Worm (Caenorhabditis elegans) whole organism, young adult: ENCODE data around the gene dpy-23.

Experiments
- B0019.2 ChIP-seq: fragments of 200-800 bp; sonication (Bioruptor generic); conservative IDR thresholded peaks from 2 replicates; pipeline ENCODE4 v1.3.6; 2022; ENCODE audit warnings: missing genetic modification reagents, missing genetic modification characterization, missing compliant biosample characterization
- B0336.3 ChIP-seq: fragments of 200-800 bp; sonication (Bioruptor generic); IDR thresholded peaks from 2 replicates; pipeline ENCODE4 v1.3.6; 2022; ENCODE audit warnings: missing genetic modification characterization, missing compliant biosample characterization
- F10E7.11 ChIP-seq: sonication (generic microtip); optimal IDR thresholded peaks from 2 replicates; lab custom pipeline; 2017; ENCODE audit warnings: mild to moderate bottlenecking, missing genetic modification characterization, moderate library complexity, missing compliant biosample characterization
- F37B4.10 ChIP-seq: fragments of 200-800 bp; sonication (Bioruptor generic); IDR thresholded peaks from 2 replicates; pipeline ENCODE4 v1.3.6; 2022; ENCODE audit warnings: missing genetic modification characterization, missing compliant biosample characterization
- F39B2.1 ChIP-seq: fragments of 200-800 bp; sonication (Bioruptor generic); IDR thresholded peaks from 2 replicates; pipeline ENCODE4 v1.3.6; 2022; ENCODE audit warnings: missing genetic modification reagents, missing genetic modification characterization, missing compliant biosample characterization
- K12H6.12 ChIP-seq: fragments of 200-800 bp; sonication (Bioruptor generic); optimal IDR thresholded peaks from 2 replicates; lab custom pipeline; 2018; ENCODE audit warnings: mild to moderate bottlenecking, missing genetic modification characterization, missing compliant biosample characterization
- T26A5.8 ChIP-seq: sonication (generic microtip); optimal IDR thresholded peaks from 2 replicates; lab custom pipeline; 2016; ENCODE audit warnings: missing genetic modification characterization, missing compliant biosample characterization
- aptf-2 ChIP-seq: fragments of 200-800 bp; sonication (Bioruptor generic); conservative IDR thresholded peaks from 2 replicates; pipeline ENCODE4 v1.3.6; 2022; ENCODE audit warnings: missing genetic modification reagents, missing genetic modification characterization, missing compliant biosample characterization
- attf-3 ChIP-seq: fragments of 200-800 bp; sonication (Bioruptor generic); conservative IDR thresholded peaks from 2 replicates; pipeline ENCODE4 v1.3.6; 2022; ENCODE audit warnings: missing genetic modification reagents, missing genetic modification characterization, missing compliant biosample characterization
- cebp-2 ChIP-seq: fragments of 200-800 bp; sonication (Bioruptor generic); IDR thresholded peaks from 2 replicates; pipeline ENCODE4 v1.3.6; 2022; ENCODE audit warnings: missing genetic modification characterization, missing compliant biosample characterization
- ceh-27 ChIP-seq: fragments of 200-800 bp; sonication (Bioruptor generic); optimal IDR thresholded peaks from 2 replicates; lab custom pipeline; 2018; ENCODE audit warnings: mild to moderate bottlenecking, missing genetic modification characterization, moderate library complexity, missing compliant biosample characterization
- ceh-40 ChIP-seq: fragments of 200-800 bp; sonication (Bioruptor generic); IDR thresholded peaks from 2 replicates; pipeline ENCODE4 v1.3.6; 2022; ENCODE audit warnings: missing genetic modification characterization, missing compliant biosample characterization
- dox-1 ChIP-seq: fragments of 200-800 bp; sonication (Bioruptor generic); IDR thresholded peaks from 2 replicates; pipeline ENCODE4 v1.3.6; 2022; ENCODE audit warnings: missing genetic modification reagents, missing genetic modification characterization, missing compliant biosample characterization
- efl-1 ChIP-seq: fragments of 150-350 bp; optimal IDR thresholded peaks from 2 replicates; lab custom pipeline; 2014; ENCODE audit warnings: missing biosample characterization, missing genetic modification reagents, missing genetic modification characterization
- ekl-4 ChIP-seq: fragments of 200-800 bp; sonication (Bioruptor generic); IDR thresholded peaks from 2 replicates; pipeline ENCODE4 v1.3.6; 2022; ENCODE audit warnings: missing genetic modification reagents, missing genetic modification characterization, missing compliant biosample characterization
- fkh-3 ChIP-seq: sonication (generic microtip); optimal IDR thresholded peaks from 2 replicates; lab custom pipeline; 2016; ENCODE audit warnings: mild to moderate bottlenecking, missing genetic modification characterization, missing compliant biosample characterization
- gei-17 ChIP-seq: fragments of 200-800 bp; sonication (Bioruptor generic); optimal IDR thresholded peaks from 2 replicates; lab custom pipeline; 2018; ENCODE audit warnings: mild to moderate bottlenecking, missing genetic modification characterization, missing compliant biosample characterization
- hlh-12 ChIP-seq: sonication (generic microtip); optimal IDR thresholded peaks from 2 replicates; lab custom pipeline; 2016; ENCODE audit warnings: missing genetic modification characterization, missing compliant biosample characterization
- lir-1 ChIP-seq: fragments of 200-800 bp; sonication (Bioruptor generic); conservative IDR thresholded peaks from 2 replicates; pipeline ENCODE4 v1.3.6; 2022; ENCODE audit warnings: missing genetic modification reagents, missing genetic modification characterization, missing compliant biosample characterization
- mcd-1 ChIP-seq: fragments of 200-800 bp; sonication (Bioruptor generic); IDR thresholded peaks from 2 replicates; pipeline ENCODE4 v1.3.6; 2022; ENCODE audit warnings: missing genetic modification reagents, missing genetic modification characterization, missing compliant biosample characterization
- mel-28 ChIP-seq: sonication (generic microtip); optimal IDR thresholded peaks from 2 replicates; lab custom pipeline; 2016; ENCODE audit warnings: borderline replicate concordance, mild to moderate bottlenecking, missing genetic modification characterization, missing compliant biosample characterization
- nfya-1 ChIP-seq: sonication (generic microtip); optimal IDR thresholded peaks from 2 replicates; lab custom pipeline; 2017; ENCODE audit warnings: antibody characterized with exemption, missing compliant biosample characterization, missing genetic modification characterization, borderline replicate concordance; ENCODE audit not compliant: insufficient read depth
- nhr-80 ChIP-seq: sonication (generic microtip); optimal IDR thresholded peaks from 2 replicates; lab custom pipeline; 2016; ENCODE audit warnings: missing genetic modification characterization, missing compliant biosample characterization
- nhr-90 ChIP-seq: sonication (generic microtip); optimal IDR thresholded peaks from 2 replicates; lab custom pipeline; 2016; ENCODE audit warnings: missing genotype, mild to moderate bottlenecking, missing genetic modification characterization, missing compliant biosample characterization
- pbrm-1 ChIP-seq: fragments of 200-800 bp; sonication (Bioruptor generic); IDR thresholded peaks from 2 replicates; pipeline ENCODE4 v1.3.6; 2022; ENCODE audit warnings: missing genetic modification reagents, missing genetic modification characterization, missing compliant biosample characterization
- snpc-3.4 ChIP-seq: sonication (generic microtip); optimal IDR thresholded peaks from 2 replicates; lab custom pipeline; 2017; ENCODE audit warnings: missing genetic modification characterization, mild to moderate bottlenecking, missing compliant biosample characterization, antibody characterized with exemption, moderate library complexity, missing genotype, missing genetic modification reagents
- snpc-4 ChIP-seq, 5 experiments: fragments of 150-350 bp in 1 of 5; sonication (generic microtip) in 4 of 5; optimal IDR thresholded peaks; 2 replicates each; lab custom pipeline; 2014 to 2018; ENCODE audit warnings: missing genetic modification characterization in 5 of 5, missing biosample characterization in 3 of 5, antibody characterized with exemption in 2 of 5, mild to moderate bottlenecking in 2 of 5, missing compliant biosample characterization in 2 of 5, missing genotype in 2 of 5, moderate library complexity in 2 of 5, missing genetic modification reagents in 1 of 5
- somi-1 ChIP-seq: fragments of 200-800 bp; sonication (Bioruptor generic); optimal IDR thresholded peaks from 2 replicates; lab custom pipeline; 2018; ENCODE audit warnings: mild to moderate bottlenecking, missing genetic modification characterization, missing compliant biosample characterization
- sptf-2 ChIP-seq: fragments of 200-800 bp; sonication (Bioruptor generic); optimal IDR thresholded peaks from 2 replicates; lab custom pipeline; 2018; ENCODE audit warnings: mild to moderate bottlenecking, missing genetic modification characterization, missing compliant biosample characterization
- tbp1 ChIP-seq: fragments of 200-800 bp; sonication (Bioruptor generic); optimal IDR thresholded peaks from 2 replicates; lab custom pipeline; 2018; ENCODE audit warnings: mild to moderate bottlenecking, missing genetic modification characterization, missing compliant biosample characterization
- tlf-1 ChIP-seq: fragments of 200-800 bp; sonication (Bioruptor generic); optimal IDR thresholded peaks from 2 replicates; lab custom pipeline; 2018; ENCODE audit warnings: mild to moderate bottlenecking, missing genetic modification characterization, missing compliant biosample characterization
- unc-130 ChIP-seq: sonication (generic microtip); optimal IDR thresholded peaks from 2 replicates; lab custom pipeline; 2016; ENCODE audit warnings: missing genetic modification reagents, missing genetic modification characterization, missing compliant biosample characterization
- unc-62 ChIP-seq: fragments of 150-350 bp; optimal IDR thresholded peaks from 2 replicates; lab custom pipeline; 2014; ENCODE audit warnings: missing biosample characterization, missing genetic modification reagents, missing genetic modification characterization
- xnd-1 ChIP-seq: sonication (generic microtip); optimal IDR thresholded peaks from 2 replicates; lab custom pipeline; 2016; ENCODE audit warnings: missing genotype, missing genetic modification reagents, missing genetic modification characterization, missing compliant biosample characterization
- ztf-18 ChIP-seq: sonication (generic microtip); optimal IDR thresholded peaks from 2 replicates; lab custom pipeline; 2016; ENCODE audit warnings: missing genotype, mild to moderate bottlenecking, missing genetic modification characterization, missing compliant biosample characterization
- ztf-22 ChIP-seq: fragments of 200-800 bp; sonication (Bioruptor generic); optimal IDR thresholded peaks from 2 replicates; lab custom pipeline; 2018; ENCODE audit warnings: mild to moderate bottlenecking, missing genetic modification characterization, moderate library complexity, missing compliant biosample characterization
- ztf-25 ChIP-seq: fragments of 200-800 bp; sonication (Bioruptor generic); IDR thresholded peaks from 2 replicates; pipeline ENCODE4 v1.3.6; 2022; ENCODE audit warnings: missing genetic modification reagents, missing genetic modification characterization, missing compliant biosample characterization
- ztf-26 ChIP-seq: sonication (generic microtip); optimal IDR thresholded peaks from 2 replicates; lab custom pipeline; 2017; ENCODE audit warnings: missing genetic modification characterization, missing compliant biosample characterization
- ztf-28 ChIP-seq: fragments of 200-800 bp; sonication (Bioruptor generic); IDR thresholded peaks from 2 replicates; pipeline ENCODE4 v1.3.6; 2022; ENCODE audit warnings: missing genetic modification reagents, missing genetic modification characterization, missing compliant biosample characterization
- ztf-3 ChIP-seq: fragments of 200-800 bp; sonication (Bioruptor generic); optimal IDR thresholded peaks from 2 replicates; lab custom pipeline; 2018; ENCODE audit warnings: mild to moderate bottlenecking, missing genetic modification characterization, missing compliant biosample characterization

dpy-23 gene

DNA sequence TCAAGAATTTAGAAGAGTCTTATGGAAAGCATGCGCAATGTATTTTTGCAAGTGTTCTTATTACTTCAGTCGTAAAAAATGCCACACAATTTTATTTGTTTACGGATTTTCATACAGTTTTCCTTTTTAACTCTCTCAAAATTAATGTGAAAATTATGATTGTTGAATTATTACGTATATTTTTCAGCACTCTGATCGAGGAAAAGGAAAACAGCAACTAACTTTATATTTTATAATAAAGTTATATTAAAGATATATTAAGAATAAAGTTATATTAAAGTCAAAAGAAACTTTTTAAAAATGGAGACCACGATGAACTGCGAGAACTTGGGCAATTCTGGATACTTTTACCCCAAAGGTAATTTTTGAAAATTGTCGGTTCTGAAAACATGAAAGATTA, 39.0 kb upstream of the dpy-23 start, which contains the start of gene F14H12.2:
Gene F14H12.2 (plus strand): TSS at position 301 of the 400 bp plus-strand sequence.
- TF ChIP-seq sptf-2 (GFP tag; lab: Kevin White, UChicago): no peak
- TF ChIP-seq, all 124 proteins: peak for 0

DNA sequence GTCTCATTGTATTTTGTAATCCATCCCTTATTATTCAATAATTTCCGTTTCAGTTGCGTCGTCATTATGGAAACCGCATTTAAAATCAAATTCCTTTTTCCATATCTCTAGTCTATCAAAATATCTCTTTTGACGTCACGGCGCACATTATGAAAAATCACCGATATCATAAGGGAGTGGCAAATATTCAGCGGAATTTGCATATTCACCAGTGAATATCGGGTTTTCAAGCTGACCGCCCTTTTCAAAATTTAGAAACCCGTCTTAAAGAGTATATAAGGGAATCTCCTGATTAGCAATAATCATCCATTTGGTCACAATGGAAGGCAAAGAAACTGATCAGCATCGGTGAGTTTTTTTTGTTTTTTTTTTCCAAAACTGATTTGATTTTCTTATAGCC, 35.8 kb upstream of the dpy-23 start, which contains the start of gene col-165:
Gene col-165 (plus strand): TSS at position 301 of the 400 bp plus-strand sequence.
- TF ChIP-seq cebp-2 (no peak), tlf-1 (GFP tag; lab: Kevin White, UChicago) (no peak), somi-1 (GFP tag; lab: Kevin White, UChicago) (no peak), ztf-3 (GFP tag; lab: Kevin White, UChicago) (no peak), snpc-3.4 (tag; lab: Kevin White, UChicago) (no peak), ztf-22 (GFP tag; lab: Kevin White, UChicago) (no peak), aptf-2 (GFP tag; lab: Robert Waterston, UW) (no peak), nhr-90 (tag; lab: Kevin White, UChicago) (no peak), ekl-4 (GFP tag; lab: Robert Waterston, UW) (no peak)
- TF ChIP-seq, all 124 proteins: peak for 0

DNA sequence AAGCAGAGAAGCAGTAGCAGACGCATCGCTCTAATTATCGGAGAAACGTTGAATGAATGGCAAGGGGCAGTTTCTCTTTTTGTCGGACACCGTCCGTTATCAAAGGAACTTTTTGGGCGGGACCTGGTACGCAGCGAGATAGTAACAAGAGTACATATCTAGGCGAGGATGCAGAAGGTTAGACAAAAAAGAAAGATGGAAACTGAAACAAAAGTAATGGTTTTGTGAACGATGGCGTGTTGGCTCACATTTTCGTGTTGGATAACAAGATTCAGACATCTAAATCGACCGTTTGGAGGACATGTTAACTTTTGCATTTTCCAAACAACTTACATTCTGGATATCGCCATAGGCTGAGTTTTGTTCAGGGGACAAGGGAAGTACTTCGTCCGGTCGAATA, 31.7 kb upstream of the dpy-23 start, which contains the start of gene F14H12.6:
Gene F14H12.6 (minus strand): TSS at position 101 of the 400 bp plus-strand sequence.
- TF ChIP-seq gei-17 (GFP tag; lab: Kevin White, UChicago) (no peak), hlh-12 (tag; lab: Kevin White, UChicago) (no peak), ztf-26 (tag; lab: Kevin White, UChicago) (no peak), ztf-3 (GFP tag; lab: Kevin White, UChicago) (no peak), unc-130 (no peak), F37B4.10 (GFP tag; lab: Robert Waterston, UW) (no peak), mel-28 (tag; lab: Kevin White, UChicago) (no peak), ceh-27 (no peak)

DNA sequence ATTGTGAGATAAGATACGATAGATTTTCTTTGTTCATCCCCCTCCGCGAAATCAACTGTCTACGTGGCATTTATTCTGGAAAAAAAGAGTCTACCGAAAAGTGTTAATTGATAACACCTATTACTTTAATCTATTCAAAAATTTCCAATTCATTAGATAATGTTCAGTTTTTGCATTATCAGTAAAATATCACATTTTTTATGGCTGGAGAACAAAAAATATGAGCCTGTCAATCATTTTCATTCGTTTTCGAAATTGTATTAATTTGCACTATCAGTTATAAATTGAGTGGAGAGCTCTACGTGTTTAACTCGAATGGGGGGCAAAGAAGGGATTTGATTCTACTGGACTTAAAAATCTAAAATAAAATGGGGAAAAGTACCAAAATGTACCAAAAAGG, 30.1 kb upstream of the dpy-23 start:
- TF ChIP-seq tbp1 (GFP tag; lab: Kevin White, UChicago) (no peak), pbrm-1 (GFP tag; lab: Robert Waterston, UW) (no peak), nfya-1 (tag; lab: Kevin White, UChicago) (no peak), nhr-80 (tag; lab: Kevin White, UChicago) (peak; percentile 58), unc-62 (peak; percentile 8)

DNA sequence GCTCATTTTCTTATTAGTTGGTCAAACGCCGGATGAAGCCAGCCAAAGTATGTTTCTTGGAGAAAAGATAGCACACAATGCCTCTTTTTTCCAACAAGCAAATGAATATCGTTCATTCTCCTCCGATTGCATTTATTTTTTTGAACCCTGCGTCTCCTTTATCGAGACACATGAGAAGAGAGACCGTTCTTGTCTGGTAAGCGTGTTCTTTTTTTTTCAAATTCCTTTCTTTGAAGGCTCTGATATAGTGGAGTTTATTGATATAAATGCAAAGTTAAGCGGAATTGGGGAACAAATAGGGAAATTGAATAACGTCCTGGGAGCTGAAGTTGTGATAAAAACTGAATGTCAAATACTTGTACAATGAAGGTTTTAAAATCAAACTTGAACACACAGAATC, 26.6 kb upstream of the dpy-23 start, which contains the start of gene F14H12.7:
Gene F14H12.7 (minus strand): TSS at position 101 of the 400 bp plus-strand sequence.
- no peak for TF ChIP-seq ceh-40
- no peak for TF ChIP-seq K12H6.12 (tag; lab: Kevin White, UChicago)
- no peak for TF ChIP-seq nhr-80 (tag; lab: Kevin White, UChicago)

DNA sequence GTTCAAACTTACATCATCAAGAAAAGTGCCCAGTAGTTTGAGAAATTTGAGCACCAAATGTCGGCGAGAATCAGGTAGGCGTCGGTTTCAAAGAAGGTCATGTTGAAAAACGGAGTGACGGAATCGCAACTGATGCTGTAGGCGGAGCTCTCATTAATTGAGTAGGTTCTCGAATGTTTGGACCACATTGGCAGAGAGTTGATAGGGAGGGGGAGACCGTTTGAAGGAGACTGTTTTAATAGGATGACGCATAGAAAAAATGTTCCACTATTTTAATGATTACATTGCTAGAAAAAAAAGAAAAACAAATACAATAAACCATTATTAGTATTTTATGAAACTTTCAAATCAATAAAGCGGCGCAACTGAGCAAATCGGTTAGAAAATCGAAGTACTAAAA, 26.0 kb upstream of the dpy-23 start, which contains the start of gene F14H12.17:
Gene F14H12.17 (minus strand): TSS at position 101 of the 400 bp plus-strand sequence.
- TF ChIP-seq mcd-1 (GFP tag; lab: Robert Waterston, UW) (no peak), snpc-4 (GFP tag; optimal IDR thresholded peaks at IDR 0.05; lab: Kevin White, UChicago) (no peak), snpc-4 (tag; optimal IDR thresholded peaks at IDR 0.05; lab: Kevin White, UChicago) (no peak), tbp1 (GFP tag; lab: Kevin White, UChicago) (no peak), lir-1 (GFP tag; lab: Robert Waterston, UW) (no peak), fkh-3 (tag; lab: Kevin White, UChicago) (no peak), dox-1 (GFP tag; lab: Robert Waterston, UW) (no peak), ztf-25 (GFP tag; lab: Robert Waterston, UW) (no peak), xnd-1 (no peak), ztf-3 (GFP tag; lab: Kevin White, UChicago) (no peak), T26A5.8 (no peak), efl-1 (no peak), B0019.2 (GFP tag; lab: Robert Waterston, UW) (no peak), attf-3 (no peak), ztf-18 (tag; lab: Kevin White, UChicago) (no peak), ceh-40 (no peak), ztf-28 (GFP tag; lab: Robert Waterston, UW) (no peak), B0336.3 (GFP tag; lab: Robert Waterston, UW) (no peak), F10E7.11 (tag; lab: Kevin White, UChicago) (no peak), F39B2.1 (GFP tag; lab: Robert Waterston, UW) (no peak)
